Fruit fly (Drosophila melanogaster) whole organism, pupa: ENCODE measurements around the gene CG13722.

Experiments used
- CG10348 ChIP-seq: fragments of 200-800 bp; sonication (Bioruptor generic); IDR thresholded peaks from 2 replicates; pipeline ENCODE4 v1.3.6; 2022; ENCODE audit warnings: missing biosample characterization, missing genetic modification characterization
- CG12605 ChIP-seq: fragments of 200-800 bp; sonication (Bioruptor generic); IDR thresholded peaks from 2 replicates; pipeline ENCODE4 v1.3.6; 2022; ENCODE audit warnings: missing biosample characterization, missing genetic modification characterization
- CG13204 ChIP-seq: fragments of 200-800 bp; sonication (Bioruptor generic); optimal IDR thresholded peaks from 2 replicates; lab custom pipeline; 2018; ENCODE audit warnings: missing biosample characterization, mild to moderate bottlenecking, missing genetic modification characterization, moderate library complexity
- CG14655 ChIP-seq: fragments of 200-800 bp; sonication (Bioruptor generic); optimal IDR thresholded peaks from 3 replicates; lab custom pipeline; 2017; ENCODE audit warnings: mild to moderate bottlenecking, missing biosample characterization, missing genetic modification reagents, missing genetic modification characterization
- CG15710 ChIP-seq: fragments of 200-800 bp; sonication (Bioruptor generic); optimal IDR thresholded peaks from 2 replicates; lab custom pipeline; 2018; ENCODE audit warnings: missing biosample characterization, mild to moderate bottlenecking, missing genetic modification characterization, moderate library complexity
- CG17806 ChIP-seq: fragments of 200-800 bp; sonication (Bioruptor generic); optimal IDR thresholded peaks from 2 replicates; lab custom pipeline; 2018; ENCODE audit warnings: missing biosample characterization, mild to moderate bottlenecking, missing genetic modification characterization, moderate library complexity
- CG32121 ChIP-seq: fragments of 200-800 bp; sonication (Bioruptor generic); IDR thresholded peaks from 2 replicates; pipeline ENCODE4 v1.3.6; 2022; ENCODE audit warnings: missing biosample characterization, missing genetic modification characterization
- CG34367 ChIP-seq: fragments of 200-800 bp; sonication (Bioruptor generic); optimal IDR thresholded peaks from 2 replicates; lab custom pipeline; 2018; ENCODE audit warnings: missing biosample characterization, mild to moderate bottlenecking, missing genetic modification characterization
- CG4496 ChIP-seq: fragments of 200-800 bp; sonication (Bioruptor generic); IDR thresholded peaks from 3 replicates; pipeline ENCODE4 v1.3.6; 2022; ENCODE audit warnings: missing biosample characterization, missing genetic modification characterization
- CG8159 ChIP-seq: fragments of 200-800 bp; sonication (Bioruptor generic); optimal IDR thresholded peaks from 3 replicates; lab custom pipeline; 2018; ENCODE audit warnings: missing biosample characterization, mild to moderate bottlenecking, missing genetic modification characterization, moderate library complexity
- CG8301 ChIP-seq: fragments of 200-800 bp; sonication (Bioruptor generic); optimal IDR thresholded peaks from 2 replicates; lab custom pipeline; 2018; ENCODE audit warnings: missing biosample characterization, mild to moderate bottlenecking, missing genetic modification characterization
- CG9948 ChIP-seq: fragments of 200-800 bp; sonication (Bioruptor generic); optimal IDR thresholded peaks from 2 replicates; lab custom pipeline; 2018; ENCODE audit warnings: missing biosample characterization, mild to moderate bottlenecking, missing genetic modification characterization, moderate library complexity
- D1 ChIP-seq: fragments of 200-800 bp; sonication (Bioruptor generic); optimal IDR thresholded peaks from 2 replicates; lab custom pipeline; 2018; ENCODE audit warnings: missing biosample characterization, mild to moderate bottlenecking, missing genetic modification characterization, moderate library complexity
- EcR ChIP-seq: fragments of 200-800 bp; sonication (Bioruptor generic); optimal IDR thresholded peaks from 3 replicates; lab custom pipeline; 2019; ENCODE audit warnings: missing biosample characterization, missing genetic modification characterization, mild to moderate bottlenecking, moderate library complexity, missing genetic modification reagents
- Ets98B ChIP-seq: fragments of 200-800 bp; sonication (Bioruptor generic); IDR thresholded peaks from 2 replicates; pipeline ENCODE4 v1.3.6; 2022; ENCODE audit warnings: missing biosample characterization, missing genetic modification characterization
- Pif1A ChIP-seq: fragments of 200-800 bp; sonication (Bioruptor generic); optimal IDR thresholded peaks from 3 replicates; lab custom pipeline; 2016; ENCODE audit warnings: missing biosample characterization, missing genetic modification characterization
- Pif1B ChIP-seq: fragments of 200-800 bp; sonication (Bioruptor generic); optimal IDR thresholded peaks from 3 replicates; lab custom pipeline; 2016; ENCODE audit warnings: missing biosample characterization, missing genetic modification characterization
- Snoo ChIP-seq: fragments of 200-800 bp; sonication (Bioruptor generic); optimal IDR thresholded peaks from 3 replicates; lab custom pipeline; 2017; ENCODE audit warnings: missing biosample characterization, mild to moderate bottlenecking, missing genetic modification characterization, inconsistent platforms
- fd96Ca ChIP-seq: fragments of 200-800 bp; sonication (Bioruptor generic); IDR thresholded peaks from 3 replicates; pipeline ENCODE4 v1.3.6; 2022; ENCODE audit warnings: missing biosample characterization, missing genetic modification characterization
- gl ChIP-seq: fragments of 200-800 bp; sonication (Bioruptor generic); optimal IDR thresholded peaks from 2 replicates; lab custom pipeline; 2018; ENCODE audit warnings: missing biosample characterization, mild to moderate bottlenecking, missing genetic modification characterization
- rn ChIP-seq: fragments of 200-800 bp; sonication (Bioruptor generic); IDR thresholded peaks from 2 replicates; pipeline ENCODE4 v1.3.6; 2022; ENCODE audit warnings: missing biosample characterization, missing genetic modification characterization

Gene CG13722

dm6 chr3L:4490702-4491243 lies at the start of gene CG13722:
TSS of gene CG13722 (minus strand) at chr3L:4490963.
- no peak for TF ChIP-seq CG32121
- TF ChIP-seq CG13204 (GFP tag; lab: Kevin White, UChicago) = peak; percentile 90
- TF ChIP-seq CG14655 (GFP tag; lab: Kevin White, UChicago) = no peak
- no peak for TF ChIP-seq CG17806 (tag; lab: Kevin White, UChicago)
- TF ChIP-seq Pif1B (GFP tag; lab: Kevin White, UChicago) = no peak
- no peak for TF ChIP-seq Snoo (tag; lab: Kevin White, UChicago)
- peak; percentile 20; the same call in 1 of the 3 replicates for TF ChIP-seq CG4496 (GFP tag; lab: Robert Waterston, UW)
- TF ChIP-seq EcR (GFP tag; lab: Kevin White, UChicago) = peak; percentile 51
- TF ChIP-seq CG34367 = no peak
- no peak for TF ChIP-seq CG9948 (tag; lab: Kevin White, UChicago)

dm6 chr3L:4534481-4534880 lies 43.7 kb upstream of the CG13722 start:
- TF ChIP-seq Ets98B (GFP tag; lab: Robert Waterston, UW) = no peak
- no peak for TF ChIP-seq CG34367
- TF ChIP-seq CG12605 = no peak
- no peak for TF ChIP-seq CG13204 (GFP tag; lab: Kevin White, UChicago)
- TF ChIP-seq gl = no peak
- TF ChIP-seq CG8301 (tag; lab: Kevin White, UChicago) = no peak
- no peak for TF ChIP-seq CG17806 (tag; lab: Kevin White, UChicago)
- no peak for TF ChIP-seq CG32121
- TF ChIP-seq Snoo (tag; lab: Kevin White, UChicago) = no peak
- no peak for TF ChIP-seq CG8159 (tag; lab: Kevin White, UChicago)
- no peak for TF ChIP-seq D1 (tag; lab: Kevin White, UChicago)
- TF ChIP-seq CG10348 = no peak
- TF ChIP-seq fd96Ca = no peak
- TF ChIP-seq rn (GFP tag; lab: Robert Waterston, UW) = no peak
- no peak for TF ChIP-seq Pif1A (GFP tag; lab: Kevin White, UChicago)
- TF ChIP-seq CG9948 (tag; lab: Kevin White, UChicago) = no peak
- no peak for TF ChIP-seq EcR (GFP tag; lab: Kevin White, UChicago)
- TF ChIP-seq Pif1B (GFP tag; lab: Kevin White, UChicago) = no peak
- no peak for TF ChIP-seq CG14655 (GFP tag; lab: Kevin White, UChicago)
- no peak for TF ChIP-seq CG15710 (tag; lab: Kevin White, UChicago)

- TF ChIP-seq CG10348 (no peak), CG32121 (no peak), Ets98B (GFP tag; lab: Robert Waterston, UW) (no peak), Pif1A (GFP tag; lab: Kevin White, UChicago) (no peak), gl (no peak), EcR (GFP tag; lab: Kevin White, UChicago) (no peak), Pif1B (GFP tag; lab: Kevin White, UChicago) (no peak), D1 (tag; lab: Kevin White, UChicago) (no peak), rn (GFP tag; lab: Robert Waterston, UW) (no peak)
These were observed 43.2 kb upstream of the CG13722 start for dm6 chr3L:4533941-4534340.

dm6 chr3L:4532841-4533619 lies 42.3 kb upstream of the CG13722 start, which contains the start of gene CG11353:
TSS of gene CG11353 (plus strand) at chr3L:4533170.
- TF ChIP-seq rn (GFP tag; lab: Robert Waterston, UW) (no peak), CG32121 (no peak), CG4496 (GFP tag; lab: Robert Waterston, UW) (no peak), fd96Ca (no peak), CG12605 (no peak), gl (no peak), CG9948 (tag; lab: Kevin White, UChicago) (no peak), CG17806 (tag; lab: Kevin White, UChicago) (no peak), Snoo (tag; lab: Kevin White, UChicago) (no peak), CG10348 (no peak)

- TF ChIP-seq fd96Ca (no peak), CG14655 (GFP tag; lab: Kevin White, UChicago) (no peak), gl (no peak), CG4496 (GFP tag; lab: Robert Waterston, UW) (peak; percentile 51; the same call in 2 of the 3 replicates), EcR (GFP tag; lab: Kevin White, UChicago) (peak; percentile 31), CG34367 (no peak), CG9948 (tag; lab: Kevin White, UChicago) (no peak), CG17806 (tag; lab: Kevin White, UChicago) (no peak), Pif1A (GFP tag; lab: Kevin White, UChicago) (no peak), CG32121 (no peak), CG13204 (GFP tag; lab: Kevin White, UChicago) (no peak), Ets98B (GFP tag; lab: Robert Waterston, UW) (peak; percentile 43; the same call in 1 of the 2 replicates), CG8159 (tag; lab: Kevin White, UChicago) (no peak), CG15710 (tag; lab: Kevin White, UChicago) (no peak), rn (GFP tag; lab: Robert Waterston, UW) (no peak), Snoo (tag; lab: Kevin White, UChicago) (no peak), Pif1B (GFP tag; lab: Kevin White, UChicago) (no peak), CG12605 (peak; percentile 34; the same call in 1 of the 2 replicates), D1 (tag; lab: Kevin White, UChicago) (no peak), CG10348 (no peak), CG8301 (tag; lab: Kevin White, UChicago) (no peak)
- TF ChIP-seq, all 21 proteins: peak for 4
These were observed 41.2 kb upstream of the CG13722 start, which contains the start of gene Tie for dm6 chr3L:4531941-4532478. TSS of gene Tie (minus strand) at chr3L:4532145.
